Comparison of ENCODE assay signal across 2 worm cellular contexts in the genomic region with DNA sequence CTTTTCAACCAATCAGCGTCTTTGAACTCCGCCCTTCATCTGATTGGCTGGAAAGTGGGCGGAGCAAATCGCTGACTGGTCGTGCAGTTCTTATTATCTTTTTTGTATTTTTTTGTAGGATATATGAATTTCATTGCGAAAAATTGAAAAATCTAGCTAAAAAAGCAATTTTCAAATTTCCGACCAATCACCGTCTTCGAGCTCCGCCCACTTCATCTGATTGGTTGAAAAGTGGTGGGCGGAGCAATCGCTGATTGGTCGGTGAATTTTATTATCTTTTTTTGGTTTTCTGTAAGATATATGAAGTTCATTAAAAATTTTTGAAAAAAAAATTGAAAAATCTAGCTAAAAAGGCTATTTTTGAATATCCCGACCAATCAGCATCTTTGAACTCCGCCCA.
TF ChIP-seq lines count a peak whose summit lies in the region.

No protein-coding gene starts in this region.

TF ChIP-seq in whole organism, L3 larva, 47 proteins besides CTCF, POLR2A, EP300 and RAD21:
- TF ChIP-seq nfya-1 (tag; optimal IDR thresholded peaks at IDR 0.05; lab: Kevin White, UChicago; ENCODE audit: insufficient read depth) (peak; percentile 86), egl-27 (tag; optimal IDR thresholded peaks at IDR 0.05; lab: Kevin White, UChicago) (no peak)

TF ChIP-seq in whole organism, late embryonic, 69 proteins besides CTCF, POLR2A, EP300 and RAD21:
- TF ChIP-seq nfya-1 (tag; optimal IDR thresholded peaks at IDR 0.05; lab: Kevin White, UChicago) (peak; percentile 88), pha-4 (tag; optimal IDR thresholded peaks at IDR 0.05; lab: Kevin White, UChicago) (no peak)

Comparison
In these comparisons a context has a peak if more than half of its experiments do, and no peak if none do; other contexts are left out.
1. Of the 9 proteins assayed by ChIP-seq in both whole organism, late embryonic and whole organism, L3 larva: peak only in whole organism, late embryonic: none; only in whole organism, L3 larva: none; in both: nfya-1; in neither: 8.